Fruit fly (Drosophila melanogaster): ENCODE measurements around the gene Uqcc1.

The Uqcc1 gene

dm6 chr3L:6988942-6989569, 31.1 kb upstream of the Uqcc1 start (continued):
- TF ChIP-seq CG9817 (tag; optimal IDR thresholded peaks at IDR 0.05) = peak; percentile 81
- peak; percentile 97 for TF ChIP-seq CG14710 (tag; optimal IDR thresholded peaks at IDR 0.05)
- peak; percentile 80 for TF ChIP-seq CG31388 (GFP tag; optimal IDR thresholded peaks at IDR 0.05)
- 0 out of 3 replicates have a peak, but pooled peaks have one; percentile 13 for TF ChIP-seq zen2 (GFP tag; IDR thresholded peaks at IDR 0.05; ENCODE audit: partially characterized antibody)
- peak in 1 of 3 experiments; percentile 97 for TF ChIP-seq lola (GFP tag; optimal IDR thresholded peaks at IDR 0.05)
- peak; percentile 89 for TF ChIP-seq CG10654 (GFP tag; optimal IDR thresholded peaks at IDR 0.05)
- TF ChIP-seq hb (GFP tag; IDR thresholded peaks at IDR 0.05; ENCODE audit: partially characterized antibody) = no peak
- no peak for TF ChIP-seq Dip2 (GFP tag; IDR thresholded peaks at IDR 0.05)
- peak; percentile 94 for TF ChIP-seq CG18619 (GFP tag; optimal IDR thresholded peaks at IDR 0.05)
- peak; percentile 78; the same call in 2 of the 3 replicates for TF ChIP-seq zfh1 (GFP tag; IDR thresholded peaks at IDR 0.05)
- no peak for TF ChIP-seq luna (GFP tag; optimal IDR thresholded peaks at IDR 0.05)
- peak; percentile 13 for TF ChIP-seq CG14965 (GFP tag; optimal IDR thresholded peaks at IDR 0.05; ENCODE audit: borderline replicate concordance)
- peak; percentile 54; the same call in 1 of the 3 replicates for TF ChIP-seq ci (GFP tag; IDR thresholded peaks at IDR 0.05)
- peak; percentile 78 for TF ChIP-seq Vsx1 (GFP tag; optimal IDR thresholded peaks at IDR 0.05)
- TF ChIP-seq Antp (GFP tag; optimal IDR thresholded peaks at IDR 0.05) = peak; percentile 61
- peak; percentile 86 for TF ChIP-seq PHDP (tag; optimal IDR thresholded peaks at IDR 0.05)
- TF ChIP-seq CG11723 (GFP tag; optimal IDR thresholded peaks at IDR 0.05) = peak; percentile 86
- TF ChIP-seq CG13624 (GFP tag; optimal IDR thresholded peaks at IDR 0.05) = peak; percentile 78
- TF ChIP-seq CG13775 (GFP tag; optimal IDR thresholded peaks at IDR 0.05) = peak; percentile 91
- peak; percentile 85 for TF ChIP-seq CG2875 (GFP tag; optimal IDR thresholded peaks at IDR 0.05)
- peak; percentile 91 for TF ChIP-seq lab (GFP tag; optimal IDR thresholded peaks at IDR 0.05)
- TF ChIP-seq ind (GFP tag; optimal IDR thresholded peaks at IDR 0.05) = peak; percentile 89
- peak; percentile 96 for TF ChIP-seq CG11504 (tag; optimal IDR thresholded peaks at IDR 0.05)
- peak; percentile 82 for TF ChIP-seq gcm (GFP tag; optimal IDR thresholded peaks at IDR 0.05)
- TF ChIP-seq CG9797 (GFP tag; optimal IDR thresholded peaks at IDR 0.05) = peak; percentile 25

DNA sequence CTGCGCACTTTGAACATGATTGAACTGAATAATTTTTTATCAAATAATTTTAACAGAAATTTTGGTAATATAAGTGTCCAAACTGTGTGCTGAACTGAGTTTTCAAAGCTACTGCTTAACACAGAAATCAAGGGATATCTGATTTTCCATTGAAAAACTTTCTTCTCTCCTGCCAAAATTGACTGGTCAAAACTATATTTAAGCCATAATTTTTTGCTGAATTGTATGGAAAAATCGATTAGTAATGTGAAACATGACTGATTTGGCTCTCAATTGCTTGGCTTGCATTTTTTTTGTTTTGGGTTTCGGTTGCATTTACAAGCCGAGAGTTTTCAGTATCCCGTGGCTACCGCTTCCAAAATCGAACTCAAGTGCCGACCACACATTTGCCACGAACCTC, 26.6 kb upstream of the Uqcc1 start, which contains the start of the genes CG32388 and CG43439:
TSS of gene CG32388 (minus strand) at position 101 of the 400 bp plus-strand sequence.
TSS of gene CG43439 (minus strand) at position 101 of the 400 bp plus-strand sequence.
- TF ChIP-seq pzg (GFP tag; optimal IDR thresholded peaks at IDR 0.05) (no peak), CG1832 (GFP tag; optimal IDR thresholded peaks at IDR 0.05) (no peak), CG18619 (GFP tag; optimal IDR thresholded peaks at IDR 0.05) (no peak), CG31365 (tag; optimal IDR thresholded peaks at IDR 0.05) (no peak), CG11723 (GFP tag; optimal IDR thresholded peaks at IDR 0.05) (no peak)

- 0 out of 2 replicates have a peak, but pooled peaks have one; percentile 24 for TF ChIP-seq CG1024 (GFP tag; IDR thresholded peaks at IDR 0.05)
- peak; percentile 33 for TF ChIP-seq CG12659 (GFP tag; optimal IDR thresholded peaks at IDR 0.05)
- TF ChIP-seq CG11093 (GFP tag; IDR thresholded peaks at IDR 0.05) = no peak
- peak; percentile 43 for TF ChIP-seq Chrac-16 (GFP tag; optimal IDR thresholded peaks at IDR 0.05)
- no peak for TF ChIP-seq Trl (optimal IDR thresholded peaks at IDR 0.05)
- TF ChIP-seq Trl (GFP tag; optimal IDR thresholded peaks at IDR 0.05) = peak; percentile 52
- 0 out of 2 replicates have a peak, but pooled peaks have one; percentile 42 for TF ChIP-seq E2f1 (GFP tag; IDR thresholded peaks at IDR 0.05)
- peak; percentile 43 for TF ChIP-seq CG2202 (tag; optimal IDR thresholded peaks at IDR 0.05)
- peak; percentile 49 for TF ChIP-seq CG10209 (GFP tag; optimal IDR thresholded peaks at IDR 0.05)
- peak in 1 of 2 experiments; percentile 60 for TF ChIP-seq eve (GFP tag; optimal IDR thresholded peaks at IDR 0.05)
- peak in 1 of 3 experiments; percentile 83 for TF ChIP-seq lola (GFP tag; optimal IDR thresholded peaks at IDR 0.05)
- TF ChIP-seq zfh1 (GFP tag; IDR thresholded peaks at IDR 0.05) = peak; percentile 56; the same call in 2 of the 3 replicates
- TF ChIP-seq Usf (GFP tag; optimal IDR thresholded peaks at IDR 0.05) = peak; percentile 33
- no peak for TF ChIP-seq CG3407 (GFP tag; optimal IDR thresholded peaks at IDR 0.05)
- TF ChIP-seq D19A (tag; optimal IDR thresholded peaks at IDR 0.05) = peak; percentile 43
- no peak for TF ChIP-seq CG8478 (optimal IDR thresholded peaks at IDR 0.05)
- TF ChIP-seq PHDP (tag; optimal IDR thresholded peaks at IDR 0.05) = peak; percentile 37
- peak; percentile 70 for TF ChIP-seq CG33557 (GFP tag; optimal IDR thresholded peaks at IDR 0.05)
- peak; percentile 17 for TF ChIP-seq tin (GFP tag; optimal IDR thresholded peaks at IDR 0.05)
- peak; percentile 32 for TF ChIP-seq Hr3 (GFP tag; optimal IDR thresholded peaks at IDR 0.05)
- TF ChIP-seq CG13775 (GFP tag; optimal IDR thresholded peaks at IDR 0.05) = peak; percentile 60
- peak; percentile 45 for TF ChIP-seq CG2678 (tag; optimal IDR thresholded peaks at IDR 0.05)
These were observed 23.9 kb upstream of the Uqcc1 start for dm6 chr3L:6981823-6982222.
